Fruit fly (Drosophila melanogaster): Measurements from ENCODE around the gene CG17652.

CG17652 gene

dm6 chr2L:1733155-1733813, 1.1 kb upstream of the CG17652 start:
- no peak for TF ChIP-seq psq (GFP tag; optimal IDR thresholded peaks at IDR 0.05)
- no peak for TF ChIP-seq Abd-B (GFP tag; optimal IDR thresholded peaks at IDR 0.05)
- no peak for TF ChIP-seq dmrt93B (GFP tag; optimal IDR thresholded peaks at IDR 0.05)
- TF ChIP-seq CG9705 (GFP tag; optimal IDR thresholded peaks at IDR 0.05), result no peak
- TF ChIP-seq CG32264 (GFP tag; optimal IDR thresholded peaks at IDR 0.05), result no peak
- TF ChIP-seq fru (GFP tag; optimal IDR thresholded peaks at IDR 0.05), result no peak
- no peak for TF ChIP-seq Vsx2 (GFP tag; optimal IDR thresholded peaks at IDR 0.05; ENCODE audit: partially characterized antibody)
- no peak for TF ChIP-seq rgr (GFP tag; optimal IDR thresholded peaks at IDR 0.05)
- no peak for TF ChIP-seq sv (GFP tag; optimal IDR thresholded peaks at IDR 0.05)
- TF ChIP-seq woc (GFP tag; optimal IDR thresholded peaks at IDR 0.05), result no peak
- TF ChIP-seq dl (GFP tag; optimal IDR thresholded peaks at IDR 0.05; ENCODE audit: insufficient read depth in 1 of 2, partially characterized antibody in 2 of 2), result no peak
- TF ChIP-seq GATAd (GFP tag; optimal IDR thresholded peaks at IDR 0.05), result no peak
- TF ChIP-seq Myc (optimal IDR thresholded peaks at IDR 0.05), result no peak
- TF ChIP-seq brk (GFP tag; optimal IDR thresholded peaks at IDR 0.05), result no peak
- no peak for TF ChIP-seq pan (optimal IDR thresholded peaks at IDR 0.05)
- TF ChIP-seq N (GFP tag; optimal IDR thresholded peaks at IDR 0.05), result no peak
- no peak for TF ChIP-seq HLH106 (tag; optimal IDR thresholded peaks at IDR 0.05)
- TF ChIP-seq h (GFP tag; optimal IDR thresholded peaks at IDR 0.05), result no peak
- TF ChIP-seq dsf (GFP tag; optimal IDR thresholded peaks at IDR 0.05; ENCODE audit: borderline replicate concordance), result no peak
- TF ChIP-seq br (GFP tag; optimal IDR thresholded peaks at IDR 0.05), result no peak

- TF ChIP-seq Mio (GFP tag; optimal IDR thresholded peaks at IDR 0.05) (no peak), Sp1 (GFP tag; optimal IDR thresholded peaks at IDR 0.05) (peak; percentile 5)
Observed at dm6 chr2L:1730914-1731313, 1.2 kb downstream of the CG17652 start.

- TF ChIP-seq OdsH (GFP tag; optimal IDR thresholded peaks at IDR 0.05), result peak; percentile 31
- TF ChIP-seq jim (GFP tag; optimal IDR thresholded peaks at IDR 0.05), result no peak
- TF ChIP-seq foxo (GFP tag; optimal IDR thresholded peaks at IDR 0.05), result peak in 1 of 2 experiments; percentile 48
- TF ChIP-seq Myc (optimal IDR thresholded peaks at IDR 0.05), result peak; percentile 76
- no peak for TF ChIP-seq brk (GFP tag; optimal IDR thresholded peaks at IDR 0.05)
- TF ChIP-seq Abd-B (GFP tag; optimal IDR thresholded peaks at IDR 0.05), result no peak
- peak; percentile 11 for TF ChIP-seq Dif (GFP tag; optimal IDR thresholded peaks at IDR 0.05; ENCODE audit: partially characterized antibody)
- TF ChIP-seq psq (GFP tag; optimal IDR thresholded peaks at IDR 0.05), result peak; percentile 43
- no peak for TF ChIP-seq GATAd (GFP tag; optimal IDR thresholded peaks at IDR 0.05)
- TF ChIP-seq pan (optimal IDR thresholded peaks at IDR 0.05), result no peak
- TF ChIP-seq sage (GFP tag; optimal IDR thresholded peaks at IDR 0.05), result no peak
- TF ChIP-seq fru (GFP tag; optimal IDR thresholded peaks at IDR 0.05), result peak; percentile 40
- no peak for TF ChIP-seq Rel (GFP tag; optimal IDR thresholded peaks at IDR 0.05)
- TF ChIP-seq Rel (tag; optimal IDR thresholded peaks at IDR 0.05), result peak; percentile 8
- TF ChIP-seq CG9705 (GFP tag; optimal IDR thresholded peaks at IDR 0.05), result peak; percentile 8
- TF ChIP-seq usp (GFP tag; optimal IDR thresholded peaks at IDR 0.05), result no peak
- TF ChIP-seq dsf (GFP tag; optimal IDR thresholded peaks at IDR 0.05; ENCODE audit: borderline replicate concordance), result no peak
- TF ChIP-seq ey (GFP tag; optimal IDR thresholded peaks at IDR 0.05), result peak; percentile 31
- TF ChIP-seq br (GFP tag; optimal IDR thresholded peaks at IDR 0.05), result peak; percentile 74
- no peak for TF ChIP-seq Hr78 (GFP tag; optimal IDR thresholded peaks at IDR 0.05)
- no peak for TF ChIP-seq N (GFP tag; optimal IDR thresholded peaks at IDR 0.05)
- no peak for TF ChIP-seq Mio (GFP tag; optimal IDR thresholded peaks at IDR 0.05)
- peak; percentile 63 for TF ChIP-seq Sp1 (GFP tag; optimal IDR thresholded peaks at IDR 0.05)
- TF ChIP-seq Vsx2 (GFP tag; optimal IDR thresholded peaks at IDR 0.05; ENCODE audit: partially characterized antibody), result no peak
- no peak for TF ChIP-seq CG32264 (GFP tag; optimal IDR thresholded peaks at IDR 0.05)
- TF ChIP-seq Hr83 (GFP tag; optimal IDR thresholded peaks at IDR 0.05; ENCODE audit: poor library complexity, severe bottlenecking), result no peak
- TF ChIP-seq sv (GFP tag; optimal IDR thresholded peaks at IDR 0.05), result peak; percentile 4
- no peak for TF ChIP-seq dl (GFP tag; optimal IDR thresholded peaks at IDR 0.05; ENCODE audit: insufficient read depth in 1 of 2, partially characterized antibody in 2 of 2)
- TF ChIP-seq HLH106 (tag; optimal IDR thresholded peaks at IDR 0.05), result peak; percentile 51
- TF ChIP-seq lola (GFP tag; optimal IDR thresholded peaks at IDR 0.05), result no peak
- TF ChIP-seq tai (GFP tag; optimal IDR thresholded peaks at IDR 0.05), result no peak
- TF ChIP-seq Jra (GFP tag; optimal IDR thresholded peaks at IDR 0.05), result no peak
- TF ChIP-seq h (GFP tag; optimal IDR thresholded peaks at IDR 0.05), result peak; percentile 47
- no peak for TF ChIP-seq CrebA (GFP tag; optimal IDR thresholded peaks at IDR 0.05; ENCODE audit: borderline replicate concordance)
- TF ChIP-seq Dfd (GFP tag; optimal IDR thresholded peaks at IDR 0.05), result no peak
- peak; percentile 68 for TF ChIP-seq Hnf4 (GFP tag; optimal IDR thresholded peaks at IDR 0.05)
- TF ChIP-seq dmrt93B (GFP tag; optimal IDR thresholded peaks at IDR 0.05), result no peak
- peak; percentile 79 for TF ChIP-seq woc (GFP tag; optimal IDR thresholded peaks at IDR 0.05)
- peak; percentile 38 for TF ChIP-seq rgr (GFP tag; optimal IDR thresholded peaks at IDR 0.05)
Observed at dm6 chr2L:1729607-1730011, 2.5 kb downstream of the CG17652 start, which contains the start of the genes Eno and CG31937. TSS of gene Eno (minus strand) at chr2L:1729636. TSS of gene CG31937 (plus strand) at chr2L:1729887.
